Worm (Caenorhabditis elegans): ENCODE results near the gene C16D2.3.

The C16D2.3 gene

DNA sequence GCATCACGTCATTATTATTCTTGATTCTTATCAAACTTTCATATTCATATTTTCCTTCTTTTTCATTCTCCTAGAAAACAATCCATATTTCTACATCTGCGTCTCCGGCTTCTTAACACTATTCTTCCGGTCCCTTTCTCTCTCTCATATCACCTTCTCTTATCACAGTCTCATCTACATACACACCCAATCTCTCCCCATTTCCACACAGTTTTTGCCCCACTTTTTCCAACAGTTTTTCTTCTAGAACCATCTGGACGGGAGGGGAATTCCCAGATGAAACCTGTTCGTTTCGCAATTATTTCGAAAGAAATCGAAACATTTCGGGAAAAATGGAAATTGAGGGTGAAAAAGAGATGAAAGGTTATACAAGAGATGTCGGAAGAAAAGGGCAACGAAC lies 9.8 kb upstream of the C16D2.3 start (continued):
- TF ChIP-seq nhr-12 (tag; optimal IDR thresholded peaks at IDR 0.05): no peak
- TF ChIP-seq sem-4 (tag; optimal IDR thresholded peaks at IDR 0.05): no peak

DNA sequence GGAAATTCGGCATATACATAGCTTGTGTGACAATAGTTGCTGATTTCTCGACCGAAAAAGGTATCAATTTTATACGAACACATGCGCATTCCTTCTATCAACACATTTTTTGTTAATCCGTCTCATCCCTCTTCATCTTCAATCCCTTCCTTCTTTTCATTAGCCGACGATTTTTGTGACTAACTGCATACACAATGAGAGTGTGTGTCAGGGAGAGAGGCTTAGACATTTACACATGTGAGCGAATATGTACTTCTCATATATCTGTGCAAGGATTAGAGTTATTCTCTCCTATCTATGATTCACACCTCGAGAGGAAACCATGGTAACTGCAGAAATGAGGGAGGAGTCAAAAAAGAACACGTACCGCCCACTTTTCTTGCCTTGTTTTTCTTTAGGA lies 7.6 kb upstream of the C16D2.3 start:
- TF ChIP-seq fos-1 (tag; optimal IDR thresholded peaks at IDR 0.05) (peak; percentile 27), C34F6.9 (tag; optimal IDR thresholded peaks at IDR 0.05) (no peak)

DNA sequence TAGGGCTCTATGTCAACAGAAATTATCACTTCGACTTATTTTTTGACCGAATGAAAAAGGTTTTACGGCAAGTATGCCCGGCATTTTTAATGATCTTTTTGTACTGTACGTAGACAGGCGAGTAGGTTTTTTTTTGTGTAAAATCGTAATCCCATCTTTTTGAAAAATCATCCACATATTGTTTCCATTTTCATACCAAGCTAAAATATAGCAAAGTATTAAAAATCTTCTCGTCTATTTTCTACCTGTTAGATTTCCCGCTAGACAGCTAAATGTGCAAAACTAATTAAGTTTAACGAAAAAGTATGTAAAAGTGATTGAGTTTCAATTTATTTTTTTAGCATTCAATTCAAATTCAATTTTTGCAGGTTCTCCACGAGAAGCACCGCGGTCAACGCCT lies 6.5 kb upstream of the C16D2.3 start, which contains the start of gene C16D2.1:
TSS of gene C16D2.1 (plus strand) at position 301 of the 400 bp plus-strand sequence.
- TF ChIP-seq nhr-10 (tag; optimal IDR thresholded peaks at IDR 0.05) (no peak), aly-2 (tag; optimal IDR thresholded peaks at IDR 0.05) (no peak), sma-9 (GFP tag; optimal IDR thresholded peaks at IDR 0.05) (no peak), sma-9 (tag; optimal IDR thresholded peaks at IDR 0.05) (no peak), lin-13 (GFP tag; optimal IDR thresholded peaks at IDR 0.05) (no peak), peb-1 (tag; optimal IDR thresholded peaks at IDR 0.05) (no peak), ceh-82 (tag; optimal IDR thresholded peaks at IDR 0.05) (no peak), ceh-16 (tag; optimal IDR thresholded peaks at IDR 0.05) (no peak), nhr-21 (tag; optimal IDR thresholded peaks at IDR 0.05) (no peak), nhr-6 (tag; optimal IDR thresholded peaks at IDR 0.05) (no peak), unc-39 (tag; optimal IDR thresholded peaks at IDR 0.05) (no peak), mbf-1 (tag; optimal IDR thresholded peaks at IDR 0.05) (no peak), ztf-1 (GFP tag; conservative IDR thresholded peaks at IDR 0.05) (no peak)

ce11 chrII:9132338-9132737 lies 5.6 kb upstream of the C16D2.3 start:
- TF ChIP-seq ztf-11 (tag; optimal IDR thresholded peaks at IDR 0.05): no peak
- TF ChIP-seq nhr-21 (tag; optimal IDR thresholded peaks at IDR 0.05): no peak
- no peak for TF ChIP-seq unc-55 (GFP tag; optimal IDR thresholded peaks at IDR 0.05)
- no peak for TF ChIP-seq elt-3 (tag; optimal IDR thresholded peaks at IDR 0.05)
- no peak for TF ChIP-seq lin-13 (GFP tag; optimal IDR thresholded peaks at IDR 0.05)
- TF ChIP-seq ceh-16 (tag; optimal IDR thresholded peaks at IDR 0.05): no peak
- TF ChIP-seq nhr-23 (tag; optimal IDR thresholded peaks at IDR 0.05): no peak
- TF ChIP-seq nhr-237 (tag; optimal IDR thresholded peaks at IDR 0.05): no peak
- TF ChIP-seq elt-1 (tag; optimal IDR thresholded peaks at IDR 0.05): no peak
- no peak for TF ChIP-seq ama-1 (optimal IDR thresholded peaks at IDR 0.05)
- TF ChIP-seq skn-1 (tag; optimal IDR thresholded peaks at IDR 0.05): no peak
- no peak for TF ChIP-seq lin-39 (tag; optimal IDR thresholded peaks at IDR 0.05)
- TF ChIP-seq alr-1 (tag; optimal IDR thresholded peaks at IDR 0.05): no peak
- TF ChIP-seq nhr-10 (tag; optimal IDR thresholded peaks at IDR 0.05): no peak
- TF ChIP-seq blmp-1 (tag; optimal IDR thresholded peaks at IDR 0.05; ENCODE audit: insufficient read depth): no peak
- TF ChIP-seq sma-9 (GFP tag; optimal IDR thresholded peaks at IDR 0.05): no peak
- no peak for TF ChIP-seq sma-9 (tag; optimal IDR thresholded peaks at IDR 0.05)
- no peak for TF ChIP-seq gmeb-1 (tag; optimal IDR thresholded peaks at IDR 0.05)
- TF ChIP-seq zag-1 (tag; optimal IDR thresholded peaks at IDR 0.05): no peak
- no peak for TF ChIP-seq fos-1 (tag; optimal IDR thresholded peaks at IDR 0.05)

ce11 chrII:9135878-9136277 lies 2.0 kb upstream of the C16D2.3 start, which contains the start of gene nlp-78:
Gene nlp-78, plus strand, starts transcription at chrII:9136178.
- no peak for TF ChIP-seq sem-4 (tag; optimal IDR thresholded peaks at IDR 0.05)
- no peak for TF ChIP-seq blmp-1 (tag; optimal IDR thresholded peaks at IDR 0.05; ENCODE audit: insufficient read depth)
- TF ChIP-seq nhr-6 (tag; optimal IDR thresholded peaks at IDR 0.05): no peak
- no peak for TF ChIP-seq nhr-21 (tag; optimal IDR thresholded peaks at IDR 0.05)
- no peak for TF ChIP-seq Y55F3AM.14 (GFP tag; optimal IDR thresholded peaks at IDR 0.05)
- no peak for TF ChIP-seq lin-13 (GFP tag; optimal IDR thresholded peaks at IDR 0.05)
- no peak for TF ChIP-seq gmeb-1 (tag; optimal IDR thresholded peaks at IDR 0.05)
- no peak for TF ChIP-seq unc-62 (GFP tag; optimal IDR thresholded peaks at IDR 0.05)
- no peak for TF ChIP-seq ztf-1 (GFP tag; conservative IDR thresholded peaks at IDR 0.05)
- TF ChIP-seq nhr-25 (tag; optimal IDR thresholded peaks at IDR 0.05): no peak
- TF ChIP-seq nhr-77 (tag; optimal IDR thresholded peaks at IDR 0.05): no peak
- TF ChIP-seq mab-5 (tag; optimal IDR thresholded peaks at IDR 0.05): no peak
- TF ChIP-seq lsy-2 (tag; optimal IDR thresholded peaks at IDR 0.05): no peak
- no peak for TF ChIP-seq mbf-1 (tag; optimal IDR thresholded peaks at IDR 0.05)
- no peak for TF ChIP-seq nhr-237 (tag; optimal IDR thresholded peaks at IDR 0.05)
